Fruit fly (Drosophila melanogaster): ENCODE results near the gene mRpL21.
A peak's percentile ranks its signal among the peaks of the same experiment; 100 is the strongest.

Gene mRpL21

DNA sequence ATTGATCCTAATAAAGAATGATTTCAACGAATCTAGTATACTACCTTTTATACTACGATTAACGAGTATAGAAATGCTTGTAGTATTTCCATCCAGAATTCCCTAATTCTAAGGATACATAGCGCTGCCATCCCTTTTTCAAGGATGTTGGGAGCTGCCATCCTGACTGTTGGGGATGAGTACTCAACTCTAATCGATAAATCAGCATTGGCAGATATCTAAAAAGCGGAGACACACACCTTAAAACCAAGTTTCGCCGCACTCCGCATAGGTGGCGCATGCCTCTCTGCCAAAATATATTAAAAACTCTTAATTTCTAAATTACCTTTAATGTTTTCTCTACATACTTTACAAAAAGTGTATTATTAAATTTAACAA, 39.4 kb upstream of the mRpL21 start, which contains the start of gene fal (continued):
- TF ChIP-seq CG7963 (GFP tag; IDR thresholded peaks at IDR 0.05; ENCODE audit: partially characterized antibody) = 0 out of 3 replicates have a peak, but pooled peaks have one; percentile 32
- no peak; the same call in 1 of the 2 replicates for TF ChIP-seq sisA (GFP tag; IDR thresholded peaks at IDR 0.05)
- TF ChIP-seq CG13287 (GFP tag; IDR thresholded peaks at IDR 0.05; ENCODE audit: partially characterized antibody) = peak; percentile 67
- TF ChIP-seq Drgx (GFP tag; IDR thresholded peaks at IDR 0.05) = no peak
- no peak for TF ChIP-seq MBD-R2 (GFP tag; IDR thresholded peaks at IDR 0.05)
- TF ChIP-seq Sry-δ (GFP tag; optimal IDR thresholded peaks at IDR 0.05) = peak; percentile 90
- TF ChIP-seq CG9932 (GFP tag; IDR thresholded peaks at IDR 0.05) = peak; percentile 63
- TF ChIP-seq CG1603 (tag; optimal IDR thresholded peaks at IDR 0.05) = peak; percentile 43
- no peak for TF ChIP-seq dan (GFP tag; IDR thresholded peaks at IDR 0.05)
- peak; percentile 60; the same call in 1 of the 2 replicates for TF ChIP-seq CG32532 (GFP tag; IDR thresholded peaks at IDR 0.05)
- TF ChIP-seq trem (tag; optimal IDR thresholded peaks at IDR 0.05) = peak; percentile 98
- peak; percentile 28 for TF ChIP-seq zfh2 (GFP tag; optimal IDR thresholded peaks at IDR 0.05)
- TF ChIP-seq CG2202 (tag; optimal IDR thresholded peaks at IDR 0.05) = no peak
- TF ChIP-seq Gsc (GFP tag; IDR thresholded peaks at IDR 0.05) = no peak
- TF ChIP-seq usp (GFP tag; optimal IDR thresholded peaks at IDR 0.05) = no peak
- TF ChIP-seq CrebB (tag; optimal IDR thresholded peaks at IDR 0.05) = no peak
- no peak for TF ChIP-seq E2f1 (GFP tag; IDR thresholded peaks at IDR 0.05)
- TF ChIP-seq phol (tag; optimal IDR thresholded peaks at IDR 0.05) = peak; percentile 77
- TF ChIP-seq Atf-2 (GFP tag; optimal IDR thresholded peaks at IDR 0.05) = peak; percentile 20
- peak; percentile 61; the same call in 1 of the 3 replicates for TF ChIP-seq ken (GFP tag; IDR thresholded peaks at IDR 0.05)
- TF ChIP-seq Gug (GFP tag; IDR thresholded peaks at IDR 0.05) = peak; percentile 9; the same call in 1 of the 4 replicates
- TF ChIP-seq nom (GFP tag; optimal IDR thresholded peaks at IDR 0.05) = no peak
- peak; percentile 75; the same call in 2 of the 3 replicates for TF ChIP-seq CG2199 (GFP tag; IDR thresholded peaks at IDR 0.05)
- no peak for TF ChIP-seq jigr1 (GFP tag; IDR thresholded peaks at IDR 0.05)
- TF ChIP-seq CG10654 (GFP tag; optimal IDR thresholded peaks at IDR 0.05) = peak; percentile 13
- no peak for TF ChIP-seq dimm (GFP tag; IDR thresholded peaks at IDR 0.05)
- TF ChIP-seq CG9817 (tag; optimal IDR thresholded peaks at IDR 0.05) = peak; percentile 27
- no peak for TF ChIP-seq cas (GFP tag; IDR thresholded peaks at IDR 0.05)
- TF ChIP-seq NFAT (GFP tag; IDR thresholded peaks at IDR 0.05) = 0 out of 2 replicates have a peak, but pooled peaks have one; percentile 7
- peak; percentile 80 for TF ChIP-seq CG13894 (tag; optimal IDR thresholded peaks at IDR 0.05)
- TF ChIP-seq Nf-YB (GFP tag; optimal IDR thresholded peaks at IDR 0.05) = no peak
- no peak for TF ChIP-seq CG2678 (tag; optimal IDR thresholded peaks at IDR 0.05)
- no peak for TF ChIP-seq CG13775 (GFP tag; optimal IDR thresholded peaks at IDR 0.05)
- TF ChIP-seq zfh1 (GFP tag; IDR thresholded peaks at IDR 0.05) = no peak
- TF ChIP-seq Antp (GFP tag; optimal IDR thresholded peaks at IDR 0.05) = peak; percentile 43
- no peak for TF ChIP-seq ara (GFP tag; IDR thresholded peaks at IDR 0.05)
- no peak for TF ChIP-seq vnd (GFP tag; IDR thresholded peaks at IDR 0.05; ENCODE audit: partially characterized antibody)
- TF ChIP-seq Hmr (GFP tag; optimal IDR thresholded peaks at IDR 0.05) = peak; percentile 62
- no peak for TF ChIP-seq Oli (tag; optimal IDR thresholded peaks at IDR 0.05)
- no peak for TF ChIP-seq Sox100B (GFP tag; optimal IDR thresholded peaks at IDR 0.05)
- TF ChIP-seq lilli (GFP tag; optimal IDR thresholded peaks at IDR 0.05) = no peak
- no peak for TF ChIP-seq Neu2 (GFP tag; optimal IDR thresholded peaks at IDR 0.05; ENCODE audit: borderline replicate concordance)
- TF ChIP-seq CG34422 (GFP tag; IDR thresholded peaks at IDR 0.05) = no peak
- TF ChIP-seq Dip3 (GFP tag; optimal IDR thresholded peaks at IDR 0.05) = peak; percentile 26
- no peak for TF ChIP-seq Stat92E (GFP tag; optimal IDR thresholded peaks at IDR 0.05)
- peak; percentile 25 for TF ChIP-seq ind (GFP tag; optimal IDR thresholded peaks at IDR 0.05)
- TF ChIP-seq CG5953 (GFP tag; IDR thresholded peaks at IDR 0.05) = no peak
- no peak for TF ChIP-seq CG13123 (GFP tag; optimal IDR thresholded peaks at IDR 0.05)
- no peak for TF ChIP-seq CG12236 (GFP tag; optimal IDR thresholded peaks at IDR 0.05)
- TF ChIP-seq pum (GFP tag; optimal IDR thresholded peaks at IDR 0.05) = peak; percentile 12
- no peak for TF ChIP-seq her (GFP tag; optimal IDR thresholded peaks at IDR 0.05)
- peak; percentile 13; the same call in 1 of the 2 replicates for TF ChIP-seq vvl (GFP tag; IDR thresholded peaks at IDR 0.05)
